Fruit fly (Drosophila melanogaster) ovary, adult (tissue): Measurements from ENCODE around the gene alpha-Man-Ib.

Source experiments
- CG17801 ChIP-seq: fragments of 200-800 bp; optimal IDR thresholded peaks from 2 replicates; lab custom pipeline; 2019; ENCODE audit warnings: missing biosample characterization, mild to moderate bottlenecking, missing genetic modification characterization, moderate library complexity; ENCODE audit not compliant: partially characterized antibody

The alpha-Man-Ib gene

dm6 chr3R:29124128-29124527 is 11.5 kb upstream of the alpha-Man-Ib start:
- peak; percentile 76 for TF ChIP-seq CG17801

DNA sequence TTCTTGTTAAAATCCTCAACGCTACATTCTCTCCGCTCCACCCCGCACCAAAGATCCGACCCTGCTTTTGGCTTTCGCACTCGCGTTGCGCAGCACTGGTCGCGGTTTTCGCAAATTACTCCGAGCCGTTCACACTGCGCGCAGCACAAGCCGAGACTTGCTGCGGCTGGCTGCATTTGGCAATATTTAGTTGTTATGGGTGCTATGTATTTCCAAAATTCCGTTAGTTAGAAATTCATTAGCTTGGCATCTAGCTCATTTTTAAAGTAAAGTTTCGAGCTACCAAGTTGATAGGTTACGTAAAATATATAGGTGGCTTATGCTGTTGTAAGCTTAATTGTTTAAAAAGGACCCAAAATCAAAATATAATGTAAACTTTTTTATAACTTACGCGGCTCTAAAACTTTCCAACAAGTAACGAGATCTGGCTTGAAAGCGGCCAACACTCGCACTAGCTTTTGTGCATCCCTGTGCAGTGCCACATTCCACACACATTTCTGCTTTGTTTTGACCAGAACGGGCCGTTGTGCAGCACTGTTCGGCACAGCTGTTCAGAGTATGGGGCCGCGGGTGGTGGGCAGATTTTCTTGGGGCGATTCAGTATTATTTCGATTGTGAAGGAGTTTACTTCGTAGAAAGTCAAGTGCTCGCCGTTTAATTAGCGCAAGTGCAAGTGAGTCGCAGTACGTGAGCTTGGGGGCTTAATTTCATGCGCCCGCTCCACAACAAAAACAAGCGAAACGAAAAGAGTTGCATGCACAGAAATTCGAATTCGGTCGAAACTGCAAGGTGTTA is 10.4 kb upstream of the alpha-Man-Ib start, which contains the start of the genes yem and Ctl2:
Gene yem (minus strand): TSS at position 63 of the 795 bp plus-strand sequence.
Gene Ctl2 (plus strand): TSS at position 554 of the 795 bp plus-strand sequence.
- TF ChIP-seq CG17801: peak; percentile 41

DNA sequence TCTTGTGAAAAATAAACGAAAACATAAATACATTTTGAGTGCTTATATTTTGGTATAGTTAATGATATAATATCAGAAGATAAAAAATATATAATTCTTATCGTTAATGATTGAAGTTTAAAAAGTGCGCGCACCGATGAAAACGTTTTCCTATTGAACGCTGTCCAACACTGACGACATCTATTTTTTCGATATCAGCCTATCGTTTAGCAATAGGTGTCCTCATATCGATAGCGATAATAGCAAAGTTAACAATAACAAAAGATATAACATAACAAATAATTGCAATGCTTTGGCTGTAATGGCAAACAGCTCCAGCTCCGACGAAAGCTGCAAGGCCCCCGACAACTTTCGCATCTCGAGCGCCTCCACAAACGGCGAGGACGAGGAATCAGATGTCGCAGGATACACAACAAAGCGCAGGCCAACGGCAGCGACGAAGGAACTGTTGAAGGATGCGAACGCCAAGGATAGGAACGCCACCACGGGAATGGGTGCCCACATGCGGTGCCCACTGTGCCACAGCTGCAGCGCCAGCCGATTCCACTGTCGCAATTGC is 3.6 kb upstream of the alpha-Man-Ib start, which contains the start of gene Atg14:
Gene Atg14 (plus strand): TSS at position 225 of the 559 bp plus-strand sequence.
- TF ChIP-seq CG17801: peak; percentile 51

DNA sequence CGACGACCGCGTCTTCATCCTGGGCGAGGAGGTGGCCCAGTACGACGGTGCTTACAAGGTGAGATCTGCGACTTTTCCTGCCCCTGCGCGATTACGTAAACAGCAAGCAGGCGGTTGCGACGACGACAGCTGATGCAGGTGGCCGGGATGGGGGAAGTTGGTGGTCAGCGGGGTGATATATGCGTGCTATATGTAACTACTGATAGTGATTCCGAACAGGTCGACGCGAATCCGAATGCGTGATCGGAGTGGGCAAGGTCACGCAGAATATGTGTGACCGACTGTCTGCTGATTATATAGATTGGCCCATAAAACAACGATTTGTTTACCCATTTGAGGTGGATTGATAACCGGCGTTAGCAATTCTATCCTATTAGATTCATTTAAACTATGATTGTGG is 770 bp upstream of the alpha-Man-Ib start:
- no peak for TF ChIP-seq CG17801

DNA sequence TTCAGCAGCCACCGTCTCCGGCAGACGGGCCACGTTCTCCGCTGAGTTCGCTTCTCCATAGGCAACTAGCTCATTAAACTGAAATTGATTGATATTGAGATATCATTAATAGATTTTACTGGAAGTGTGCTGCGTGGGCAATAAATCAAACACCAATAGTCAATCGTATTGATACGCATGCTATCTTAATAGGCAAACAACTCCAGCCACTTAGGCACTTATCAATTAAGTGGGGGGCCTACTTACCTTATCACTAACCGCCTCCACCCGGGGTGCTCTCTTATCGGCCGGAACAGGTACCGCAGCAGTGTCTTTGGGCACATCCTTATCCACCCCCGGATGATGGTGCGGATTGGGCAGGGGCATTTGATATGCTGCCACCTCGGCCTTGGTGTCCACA is 827 bp downstream of the alpha-Man-Ib start:
- no peak for TF ChIP-seq CG17801

- TF ChIP-seq CG17801: no peak
Observed at dm6 chr3R:29103227-29103626, 9.4 kb downstream of the alpha-Man-Ib start.

dm6 chr3R:29098022-29098421 is 14.6 kb downstream of the alpha-Man-Ib start:
- no peak for TF ChIP-seq CG17801

DNA sequence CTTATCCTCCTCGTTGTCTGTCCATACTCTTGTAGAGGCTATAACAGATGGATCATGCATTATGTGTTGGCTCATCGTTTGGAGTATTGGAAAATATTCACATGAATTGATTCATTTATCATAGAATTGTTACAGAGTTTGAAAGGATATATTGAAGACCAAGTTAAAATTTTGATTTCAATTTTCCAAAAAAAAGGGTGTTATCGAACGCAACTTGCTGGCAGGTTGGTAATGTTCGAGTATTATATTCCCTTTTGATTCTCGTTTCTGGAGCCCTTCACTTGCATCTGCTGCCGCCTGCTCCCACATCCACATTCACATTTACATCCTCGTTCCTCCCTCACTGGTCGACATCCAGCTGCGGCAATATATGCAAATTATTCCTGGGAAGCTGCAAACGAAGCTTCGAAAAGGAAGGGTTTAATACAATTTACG is 16.6 kb downstream of the alpha-Man-Ib start:
- no peak for TF ChIP-seq CG17801

- TF ChIP-seq CG17801: no peak
Observed at dm6 chr3R:29095525-29095924, 17.1 kb downstream of the alpha-Man-Ib start.

dm6 chr3R:29094152-29094551 is 18.5 kb downstream of the alpha-Man-Ib start:
- no peak for TF ChIP-seq CG17801

- TF ChIP-seq CG17801: no peak
Observed at dm6 chr3R:29091609-29092008, 21.0 kb downstream of the alpha-Man-Ib start.

- no peak for TF ChIP-seq CG17801
Observed at dm6 chr3R:29089662-29090007, 23.0 kb downstream of the alpha-Man-Ib start.

- no peak for TF ChIP-seq CG17801
Observed at dm6 chr3R:29088938-29089661, 23.5 kb downstream of the alpha-Man-Ib start.

dm6 chr3R:29087926-29088487 is 24.6 kb downstream of the alpha-Man-Ib start:
- TF ChIP-seq CG17801: no peak

- no peak for TF ChIP-seq CG17801
Observed at dm6 chr3R:29087302-29087782, 25.3 kb downstream of the alpha-Man-Ib start.

DNA sequence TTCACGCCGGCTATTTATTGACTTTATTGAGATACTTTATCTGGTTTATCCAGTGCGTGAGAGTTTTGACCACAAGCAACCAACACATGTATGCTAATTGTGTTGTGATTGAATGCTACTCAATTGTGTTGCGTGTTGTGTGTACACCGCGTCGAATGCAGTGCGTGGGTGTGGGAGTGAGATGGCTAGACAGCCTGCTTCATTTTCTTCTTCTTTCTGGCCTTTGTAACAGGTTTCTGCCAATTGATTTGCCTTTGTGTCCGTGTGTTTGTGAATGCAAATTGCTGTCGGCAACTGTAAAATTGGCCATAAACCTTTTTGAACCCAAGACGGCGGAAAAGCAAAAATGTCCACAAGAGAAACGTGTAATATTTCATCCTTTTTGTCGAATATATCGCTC is 25.7 kb downstream of the alpha-Man-Ib start:
- no peak for TF ChIP-seq CG17801
